Worm (Caenorhabditis elegans) whole organism, dauer: ENCODE results near the gene cwc-15.
"Not testable (repeated sequence)": the region's sequence is repeated elsewhere in the genome, so short reads cannot be mapped to it uniquely, and the experiment has no call there.

Experiments
- unc-62 ChIP-seq: sonication (generic microtip); optimal IDR thresholded peaks from 2 replicates; lab custom pipeline; 2017; ENCODE audit warnings: missing biosample characterization, missing genetic modification reagents, missing genetic modification characterization

Gene cwc-15

DNA sequence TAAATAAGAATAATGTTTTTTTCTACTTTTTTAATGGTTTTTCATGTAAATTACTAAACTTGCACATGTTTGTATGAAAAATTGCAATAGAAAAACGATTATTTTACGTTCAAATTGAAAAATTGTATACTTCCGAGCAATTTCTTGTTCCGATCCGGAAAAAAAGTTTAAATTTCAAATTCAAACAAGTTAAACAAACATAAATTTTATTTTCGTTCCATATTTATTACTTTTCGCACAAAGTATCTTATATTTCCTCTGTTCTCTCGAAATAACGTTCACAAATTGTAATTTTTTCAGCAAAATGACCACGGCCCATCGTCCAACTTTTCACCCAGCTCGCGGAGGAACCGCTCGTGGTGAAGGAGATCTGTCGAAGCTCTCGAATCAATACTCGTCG is at the start of gene cwc-15:
Gene cwc-15, plus strand, starts transcription at position 301 of the 400 bp plus-strand sequence.
- TF ChIP-seq unc-62: no peak

DNA sequence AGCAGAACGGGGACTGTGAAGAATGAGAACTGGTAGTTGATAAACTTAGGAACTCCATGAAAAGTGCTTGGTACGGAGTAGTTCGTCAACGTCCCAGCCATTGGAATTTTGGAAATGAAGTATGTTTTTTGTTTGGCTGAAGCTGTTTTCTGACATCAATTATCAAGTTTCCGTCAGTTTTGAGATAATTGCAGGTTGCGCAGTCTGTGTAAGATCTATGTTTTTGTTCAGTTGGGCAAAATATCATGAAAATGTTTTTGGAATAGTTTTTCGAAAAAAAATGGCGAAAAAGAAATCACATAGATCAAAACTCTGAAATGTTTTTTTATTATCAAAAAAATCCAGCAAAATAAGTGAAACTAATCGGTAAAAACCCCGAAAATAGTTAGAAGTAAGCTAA is 48.3 kb upstream of the cwc-15 start, which contains the start of gene sru-22:
Gene sru-22, minus strand, starts transcription at position 101 of the 400 bp plus-strand sequence.
- no peak for TF ChIP-seq unc-62

DNA sequence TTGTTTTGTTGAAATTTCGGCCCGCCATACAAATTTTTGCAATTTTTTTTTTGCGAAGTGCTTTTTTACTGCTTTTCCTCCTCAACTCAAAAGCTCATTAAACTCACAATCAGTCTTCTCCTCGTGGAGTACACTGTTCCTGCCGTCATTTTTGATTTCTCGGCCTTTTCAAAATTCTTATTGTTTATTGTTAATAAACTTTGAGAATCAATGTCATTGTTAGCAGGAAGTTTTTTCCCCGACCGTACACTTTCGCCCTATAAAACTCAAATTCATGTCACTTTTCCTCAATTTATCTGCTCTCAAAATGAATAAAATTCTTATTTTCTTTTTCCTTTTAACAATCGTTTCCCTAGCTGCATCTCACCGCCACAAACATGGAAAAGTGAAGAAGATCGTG is 47.3 kb upstream of the cwc-15 start, which contains the start of gene clec-232:
Gene clec-232, plus strand, starts transcription at position 301 of the 400 bp plus-strand sequence.
- TF ChIP-seq unc-62: no peak

ce11 chrV:15978232-15978764 is 44.9 kb upstream of the cwc-15 start, which contains the start of gene oac-20:
Gene oac-20 (plus strand): TSS chrV:15978714.
- TF ChIP-seq unc-62: no peak

ce11 chrV:15982733-15983344 is 40.3 kb upstream of the cwc-15 start, which contains the start of the genes fbxa-99 and F36G9.13:
Gene fbxa-99 (minus strand): TSS chrV:15982854.
Gene F36G9.13 (plus strand): TSS chrV:15983294.
- TF ChIP-seq unc-62: no peak

ce11 chrV:15988074-15988473 is 35.1 kb upstream of the cwc-15 start, which contains the start of gene F36G9.15:
Gene F36G9.15 (minus strand): TSS chrV:15988174.
- no peak for TF ChIP-seq unc-62

- TF ChIP-seq unc-62: not testable (repeated sequence)
Observed at ce11 chrV:15991850-15992249, 31.3 kb upstream of the cwc-15 start, which contains the start of gene C06C6.7. Gene C06C6.7 (plus strand): TSS chrV:15992150.

- no peak for TF ChIP-seq unc-62
Observed at ce11 chrV:15996655-15997186, 26.4 kb upstream of the cwc-15 start, which contains the start of the genes C06C6.9 and C06C6.8. Gene C06C6.9 (minus strand): TSS chrV:15996755. Gene C06C6.8 (plus strand): TSS chrV:15997136.

DNA sequence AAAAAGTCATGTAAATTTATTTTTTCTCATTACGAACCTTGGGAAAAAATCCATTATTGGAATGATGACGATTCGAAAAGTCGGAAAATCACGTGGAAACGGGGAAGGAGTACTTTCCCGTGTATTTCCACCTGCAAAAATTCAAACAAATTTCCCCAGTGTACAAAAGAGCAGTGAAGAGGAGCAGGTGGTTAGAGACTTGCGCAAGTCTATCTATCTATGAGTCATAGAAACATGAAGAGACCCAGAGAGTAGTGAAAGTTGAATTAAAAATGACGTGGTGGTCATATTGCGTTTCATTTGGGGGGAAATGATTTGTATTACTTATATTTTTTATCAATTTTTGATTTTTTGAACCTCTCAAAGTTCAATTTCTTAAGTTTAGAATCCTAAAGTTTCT is 22.7 kb upstream of the cwc-15 start, which contains the start of gene nhr-50:
Gene nhr-50, minus strand, starts transcription at position 199 of the 400 bp plus-strand sequence.
- no peak for TF ChIP-seq unc-62

DNA sequence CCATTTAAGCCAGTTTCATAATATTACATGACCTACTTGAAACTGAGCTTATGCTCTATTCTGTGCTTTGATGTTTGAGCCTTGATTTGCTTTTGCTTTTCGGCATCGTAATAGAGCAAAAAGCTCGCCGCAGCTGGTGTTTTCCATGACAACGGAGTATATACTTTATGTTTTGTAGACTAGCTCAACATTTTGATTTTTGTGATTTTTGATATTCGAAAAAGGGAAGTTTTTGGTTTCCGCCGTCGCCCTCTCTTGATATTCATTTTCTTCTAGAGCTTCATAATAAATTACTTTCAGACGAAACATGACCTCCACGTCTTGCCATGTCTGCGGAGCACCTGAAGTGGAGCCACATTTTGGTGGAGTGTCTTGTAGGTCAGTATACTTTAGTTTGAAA is 20.9 kb upstream of the cwc-15 start, which contains the start of gene nhr-63:
Gene nhr-63, plus strand, starts transcription at position 301 of the 400 bp plus-strand sequence.
- TF ChIP-seq unc-62: no peak

ce11 chrV:16007505-16007904 is 15.6 kb upstream of the cwc-15 start, which contains the start of gene str-231:
Gene str-231 (minus strand): TSS chrV:16007605.
- TF ChIP-seq unc-62: no peak

ce11 chrV:16009564-16009963 is 13.6 kb upstream of the cwc-15 start, which contains the start of gene str-233:
Gene str-233 (minus strand): TSS chrV:16009664.
- TF ChIP-seq unc-62: no peak

DNA sequence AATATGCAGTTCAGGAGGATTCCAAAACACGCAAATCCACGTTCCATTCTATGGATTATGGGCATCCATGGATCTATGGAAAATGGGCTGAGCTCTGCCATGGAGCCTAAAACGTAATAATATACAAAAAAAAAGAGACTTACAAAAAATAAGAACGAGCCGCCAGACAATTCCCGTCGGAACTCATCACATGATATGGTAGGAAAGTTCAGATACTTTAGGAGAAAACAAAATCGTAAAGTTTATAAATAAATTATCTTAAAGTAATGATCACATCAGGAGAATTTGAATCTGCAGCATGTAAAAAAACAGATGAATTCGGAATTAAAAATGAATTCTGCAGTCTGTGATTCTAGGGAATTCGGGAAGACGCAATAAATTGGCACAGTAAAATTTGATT is 7.5 kb upstream of the cwc-15 start, which contains the start of gene str-232:
Gene str-232, minus strand, starts transcription at position 101 of the 400 bp plus-strand sequence.
- no peak for TF ChIP-seq unc-62

ce11 chrV:16016977-16017376 is 6.2 kb upstream of the cwc-15 start:
- TF ChIP-seq unc-62: no peak

DNA sequence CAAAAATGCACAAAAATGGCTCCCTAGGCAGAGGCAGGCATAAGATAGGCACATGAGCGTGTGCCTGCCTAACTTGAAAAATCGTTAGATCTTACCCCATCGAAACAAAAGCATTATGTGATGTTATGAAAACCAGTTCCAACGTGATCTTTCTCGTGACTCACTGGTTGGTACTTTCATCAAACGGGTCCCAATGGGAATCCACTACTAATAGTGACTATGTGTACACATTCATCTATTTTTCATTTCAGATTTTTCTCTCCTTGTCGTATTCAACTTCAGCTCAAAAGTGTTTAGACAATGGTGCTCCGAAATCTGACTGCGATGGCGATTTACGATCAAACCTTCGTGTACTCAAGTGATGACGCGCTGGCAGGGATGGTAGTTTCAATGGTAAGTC is 5.5 kb upstream of the cwc-15 start, which contains the start of gene srx-43:
Gene srx-43, plus strand, starts transcription at position 301 of the 400 bp plus-strand sequence.
- no peak for TF ChIP-seq unc-62

- no peak for TF ChIP-seq unc-62
Observed at ce11 chrV:16020042-16020441, 3.1 kb upstream of the cwc-15 start, which contains the start of gene srx-44. Gene srx-44 (plus strand): TSS chrV:16020342.

DNA sequence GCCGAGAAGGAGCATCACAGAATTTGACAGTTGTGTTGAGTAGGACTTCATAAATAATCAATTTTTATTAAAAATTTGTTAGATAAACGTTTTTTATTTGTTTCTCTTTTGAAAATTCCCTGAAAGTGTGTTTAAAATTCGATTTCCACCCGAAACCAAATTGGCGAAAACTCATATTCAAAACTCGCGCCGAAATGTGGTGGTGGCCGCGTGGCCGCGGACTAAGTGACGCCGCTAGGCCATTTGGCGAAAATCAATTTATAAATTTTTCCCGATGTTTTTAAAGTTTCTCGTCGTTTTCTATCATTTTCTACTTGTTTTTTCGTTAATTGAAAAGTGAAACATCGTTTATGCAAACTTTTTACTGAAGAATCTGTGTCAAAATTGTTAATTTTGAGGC is 551 bp upstream of the cwc-15 start:
- no peak for TF ChIP-seq unc-62
